Worm (Caenorhabditis elegans) whole organism, young adult: ENCODE measurements around the gene cyc-2.1.

Experiments used
- F52B5.7 ChIP-seq: sonication (generic microtip); optimal IDR thresholded peaks from 2 replicates; lab custom pipeline; 2016; ENCODE audit warnings: mild to moderate bottlenecking, missing genetic modification characterization, missing compliant biosample characterization
- T07F8.4 ChIP-seq: sonication (generic microtip); optimal IDR thresholded peaks from 2 replicates; lab custom pipeline; 2016; ENCODE audit warnings: mild to moderate bottlenecking, missing genetic modification characterization, moderate library complexity, missing compliant biosample characterization
- aptf-3 ChIP-seq: fragments of 200-800 bp; sonication (Bioruptor generic); IDR thresholded peaks from 2 replicates; pipeline ENCODE4 v1.3.6; 2022; ENCODE audit warnings: missing genetic modification characterization, missing compliant biosample characterization
- attf-6 ChIP-seq: fragments of 200-800 bp; sonication (Bioruptor generic); IDR thresholded peaks from 2 replicates; pipeline ENCODE4 v1.3.6; 2022; ENCODE audit warnings: missing genetic modification reagents, missing genetic modification characterization, missing compliant biosample characterization
- cebp-2 ChIP-seq: fragments of 200-800 bp; sonication (Bioruptor generic); IDR thresholded peaks from 2 replicates; pipeline ENCODE4 v1.3.6; 2022; ENCODE audit warnings: missing genetic modification characterization, missing compliant biosample characterization
- fkh-3 ChIP-seq: sonication (generic microtip); optimal IDR thresholded peaks from 2 replicates; lab custom pipeline; 2016; ENCODE audit warnings: mild to moderate bottlenecking, missing genetic modification characterization, missing compliant biosample characterization
- madf-3 ChIP-seq: fragments of 200-800 bp; sonication (Bioruptor generic); IDR thresholded peaks from 2 replicates; pipeline ENCODE4 v1.3.6; 2022; ENCODE audit warnings: missing genetic modification reagents, missing genetic modification characterization, missing compliant biosample characterization
- sdz-38 ChIP-seq: sonication (generic microtip); optimal IDR thresholded peaks from 2 replicates; lab custom pipeline; 2016; ENCODE audit warnings: missing genotype, missing genetic modification characterization, missing compliant biosample characterization
- unc-62 ChIP-seq: fragments of 150-350 bp; optimal IDR thresholded peaks from 2 replicates; lab custom pipeline; 2014; ENCODE audit warnings: missing biosample characterization, missing genetic modification reagents, missing genetic modification characterization

DNA sequence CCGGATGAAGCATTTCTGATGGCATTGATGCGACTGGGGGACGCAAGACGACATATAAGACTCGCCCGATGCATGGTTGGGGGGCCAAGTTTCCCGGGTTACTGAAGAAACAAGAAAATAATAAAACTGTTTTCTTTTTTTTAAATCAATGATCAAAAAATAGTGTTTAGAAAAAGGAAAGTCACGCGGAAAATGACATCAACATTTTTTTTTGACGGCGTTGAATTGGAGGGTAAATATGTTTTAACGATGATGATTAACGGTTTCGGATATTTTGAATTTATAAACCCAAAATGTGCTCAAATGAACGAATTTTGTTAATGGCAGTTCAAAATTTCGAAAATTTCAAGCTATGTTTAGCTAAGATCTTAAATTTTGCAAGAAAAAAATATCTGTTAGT is 44.9 kb downstream of the cyc-2.1 start, which contains the start of gene ogdh-1:
- TF ChIP-seq madf-3 (GFP tag; lab: Robert Waterston, UW) (no peak), unc-62 (no peak), fkh-3 (tag; lab: Kevin White, UChicago) (no peak), cebp-2 (GFP tag; lab: Robert Waterston, UW) (no peak), aptf-3 (no peak), sdz-38 (tag; lab: Kevin White, UChicago) (no peak), F52B5.7 (tag; lab: Kevin White, UChicago) (no peak), attf-6 (GFP tag; lab: Robert Waterston, UW) (no peak), T07F8.4 (no peak)
